Fruit fly (Drosophila melanogaster) whole organism, embryonic: Measurements from ENCODE around the gene Mer.
A peak's percentile ranks its signal among the peaks of the same experiment; 100 is the strongest.

Experiments used
- Atf3 ChIP-seq: fragments of 200-800 bp; sonication (Bioruptor generic); optimal IDR thresholded peaks from 3 replicates; lab custom pipeline; 2016; ENCODE audit warnings: missing biosample characterization, missing genetic modification characterization
- Awh ChIP-seq: fragments of 200-800 bp; sonication (Bioruptor generic); IDR thresholded peaks from 2 replicates; pipeline ENCODE4, ENCODE4 v1.3.6; 2022; ENCODE audit warnings: missing biosample characterization, missing genetic modification characterization
- CG12219 ChIP-seq: fragments of 200-800 bp; sonication (Bioruptor generic); optimal IDR thresholded peaks from 3 replicates; lab custom pipeline; 2018; ENCODE audit warnings: missing biosample characterization, mild to moderate bottlenecking, missing genetic modification characterization
- CG12769 ChIP-seq: fragments of 200-800 bp; sonication (Bioruptor generic); optimal IDR thresholded peaks from 2 replicates; lab custom pipeline; 2019; ENCODE audit warnings: missing biosample characterization, mild to moderate bottlenecking, missing genetic modification characterization, moderate library complexity
- CG13624 ChIP-seq: fragments of 200-800 bp; sonication (Bioruptor generic); optimal IDR thresholded peaks from 2 replicates; lab custom pipeline; 2016; ENCODE audit warnings: missing biosample characterization, missing genetic modification characterization
- CG15073 ChIP-seq: fragments of 200-800 bp; sonication (Bioruptor generic); optimal IDR thresholded peaks from 2 replicates; lab custom pipeline; 2016; ENCODE audit warnings: missing biosample characterization, missing genetic modification characterization
- CG31365 ChIP-seq: fragments of 200-800 bp; sonication (Bioruptor generic); optimal IDR thresholded peaks from 2 replicates; lab custom pipeline; 2018; ENCODE audit warnings: missing biosample characterization, mild to moderate bottlenecking, missing genetic modification characterization
- CG3847 ChIP-seq: fragments of 200-800 bp; sonication (Bioruptor generic); IDR thresholded peaks from 2 replicates; pipeline ENCODE4 v1.3.6; 2022; ENCODE audit warnings: missing biosample characterization, missing genetic modification characterization
- CG4617 ChIP-seq: fragments of 200-800 bp; sonication (Bioruptor generic); optimal IDR thresholded peaks from 3 replicates; lab custom pipeline; 2016; ENCODE audit warnings: missing biosample characterization, missing genetic modification characterization, borderline replicate concordance
- CG6654 ChIP-seq: fragments of 200-800 bp; sonication (Bioruptor generic); optimal IDR thresholded peaks from 2 replicates; lab custom pipeline; 2017; ENCODE audit warnings: missing biosample characterization, mild to moderate bottlenecking, missing genetic modification characterization
- CG7271 ChIP-seq: fragments of 200-800 bp; sonication (Bioruptor generic); optimal IDR thresholded peaks from 2 replicates; lab custom pipeline; 2018; ENCODE audit warnings: missing biosample characterization, mild to moderate bottlenecking, missing genetic modification characterization, moderate library complexity
- CG7372 ChIP-seq: fragments of 200-800 bp; sonication (Bioruptor generic); IDR thresholded peaks from 2 replicates; pipeline ENCODE4 v1.3.6; 2022; ENCODE audit warnings: missing biosample characterization, missing genetic modification characterization
- D ChIP-seq, 2 experiments: fragments of 200-800 bp in 1 of 2; fragments of >200 bp in 1 of 2; sonication (Bioruptor generic) in 1 of 2; optimal IDR thresholded peaks; 2 replicates in 1 of 2; 3 replicates in 1 of 2; lab custom pipeline; 2017; ENCODE audit warnings: mild to moderate bottlenecking in 1 of 2, missing biosample characterization in 1 of 2, missing genetic modification characterization in 1 of 2, missing genetic modification reagents in 1 of 2
- GATAe ChIP-seq: fragments of 200-800 bp; sonication (Bioruptor generic); conservative IDR thresholded peaks from 2 replicates; pipeline ENCODE4 v1.3.6; 2022; ENCODE audit warnings: missing biosample characterization, missing genetic modification characterization
- HLH4C ChIP-seq: fragments of 200-800 bp; sonication (Bioruptor generic); IDR thresholded peaks from 3 replicates; pipeline ENCODE4 v1.3.6; 2022; ENCODE audit warnings: missing biosample characterization, missing genetic modification characterization; ENCODE audit not compliant: partially characterized antibody
- Hr51 ChIP-seq, 2 experiments: fragments of 200-800 bp; sonication (Bioruptor generic); optimal IDR thresholded peaks; 2 replicates in 1 of 2; 3 replicates in 1 of 2; lab custom pipeline; 2016 to 2018; ENCODE audit warnings: missing biosample characterization in 2 of 2, missing genetic modification characterization in 2 of 2, mild to moderate bottlenecking in 1 of 2, moderate library complexity in 1 of 2
- Lim3 ChIP-seq: fragments of 200-800 bp; sonication (Bioruptor generic); IDR thresholded peaks from 2 replicates; pipeline ENCODE4 v1.3.6; 2022; ENCODE audit warnings: missing biosample characterization, missing genetic modification characterization
- Meics ChIP-seq: fragments of 200-800 bp; sonication (Bioruptor generic); optimal IDR thresholded peaks from 2 replicates; lab custom pipeline; 2017; ENCODE audit warnings: missing biosample characterization, mild to moderate bottlenecking, missing genetic modification characterization
- Mrtf ChIP-seq: fragments of 200-800 bp; sonication (Bioruptor generic); IDR thresholded peaks from 3 replicates; pipeline ENCODE4 v1.3.6; 2022; ENCODE audit warnings: missing biosample characterization, missing genetic modification characterization
- Ravus ChIP-seq: fragments of 200-800 bp; sonication (Bioruptor generic); IDR thresholded peaks from 2 replicates; pipeline ENCODE4 v1.3.6; 2022; ENCODE audit warnings: missing biosample characterization, missing genetic modification characterization
- Sin3A ChIP-seq: fragments of >200 bp; optimal IDR thresholded peaks from 2 replicates; lab custom pipeline; 2018
- Sry-δ ChIP-seq: fragments of 200-800 bp; sonication (Bioruptor generic); optimal IDR thresholded peaks from 2 replicates; lab custom pipeline; 2016; ENCODE audit warnings: missing biosample characterization, missing genetic modification characterization
- TFAM ChIP-seq: fragments of 200-800 bp; sonication (Bioruptor generic); optimal IDR thresholded peaks from 2 replicates; lab custom pipeline; 2017; ENCODE audit warnings: missing biosample characterization, missing genetic modification characterization, inconsistent platforms
- Trl ChIP-seq, 3 experiments: fragments of >200 bp in 2 of 3; fragments of 200-800 bp in 1 of 3; sonication (Bioruptor generic) in 1 of 3; optimal IDR thresholded peaks; 2 replicates in 1 of 3; 3 replicates in 2 of 3; lab custom pipeline; 2016 to 2017; ENCODE audit warnings: missing biosample characterization in 1 of 3, missing genetic modification characterization in 1 of 3
- Xbp1 ChIP-seq: fragments of 200-800 bp; sonication (Bioruptor generic); optimal IDR thresholded peaks from 3 replicates; lab custom pipeline; 2016; ENCODE audit warnings: missing biosample characterization, mild to moderate bottlenecking, missing genetic modification characterization
- Xrp1 ChIP-seq: fragments of 200-800 bp; sonication (Bioruptor generic); IDR thresholded peaks from 2 replicates; pipeline ENCODE4 v1.3.6; 2022; ENCODE audit warnings: missing biosample characterization, missing genetic modification characterization
- ara ChIP-seq: fragments of 200-800 bp; sonication (Bioruptor generic); IDR thresholded peaks from 2 replicates; pipeline ENCODE4 v1.3.6; 2022; ENCODE audit warnings: missing biosample characterization, missing genetic modification characterization
- ase ChIP-seq: fragments of 200-800 bp; sonication (Bioruptor generic); IDR thresholded peaks from 3 replicates; pipeline ENCODE4 v1.3.6; 2022; ENCODE audit warnings: missing biosample characterization, missing genetic modification characterization
- crol ChIP-seq: fragments of 200-800 bp; sonication (Bioruptor generic); IDR thresholded peaks from 2 replicates; pipeline ENCODE4 v1.3.6; 2022; ENCODE audit warnings: missing biosample characterization, missing genetic modification characterization
- dan ChIP-seq: fragments of 200-800 bp; sonication (Bioruptor generic); IDR thresholded peaks from 2 replicates; pipeline ENCODE4 v1.3.6; 2022; ENCODE audit warnings: missing biosample characterization, missing genetic modification characterization
- dysf ChIP-seq: fragments of 200-800 bp; sonication (Bioruptor generic); IDR thresholded peaks from 3 replicates; pipeline ENCODE4 v1.3.6; 2022; ENCODE audit warnings: missing biosample characterization, missing genetic modification characterization
- ems ChIP-seq: fragments of 200-800 bp; sonication (Bioruptor generic); optimal IDR thresholded peaks from 3 replicates; lab custom pipeline; 2016; ENCODE audit warnings: missing biosample characterization, missing genetic modification characterization
- gce ChIP-seq: fragments of 200-800 bp; sonication (Bioruptor generic); IDR thresholded peaks from 3 replicates; pipeline ENCODE4 v1.3.6; 2022; ENCODE audit warnings: missing biosample characterization, missing genetic modification characterization
- grau ChIP-seq: fragments of 200-800 bp; optimal IDR thresholded peaks from 3 replicates; lab custom pipeline; 2019; ENCODE audit warnings: missing biosample characterization, mild to moderate bottlenecking, missing genetic modification characterization, moderate library complexity
- grn ChIP-seq: fragments of 200-800 bp; sonication (Bioruptor generic); optimal IDR thresholded peaks from 3 replicates; lab custom pipeline; 2017; ENCODE audit warnings: missing biosample characterization, missing genetic modification characterization
- her ChIP-seq: fragments of 200-800 bp; sonication (Bioruptor generic); optimal IDR thresholded peaks from 2 replicates; lab custom pipeline; 2016; ENCODE audit warnings: missing biosample characterization, missing genetic modification characterization
- nau ChIP-seq: fragments of 200-800 bp; sonication (Bioruptor generic); optimal IDR thresholded peaks from 3 replicates; lab custom pipeline; 2017; ENCODE audit warnings: missing biosample characterization, mild to moderate bottlenecking, missing genetic modification characterization, missing genetic modification reagents
- nerfin-1 ChIP-seq: fragments of 200-800 bp; sonication (Bioruptor generic); optimal IDR thresholded peaks from 3 replicates; lab custom pipeline; 2019; ENCODE audit warnings: missing biosample characterization, mild to moderate bottlenecking, missing genetic modification characterization, moderate library complexity
- nmo ChIP-seq: fragments of 200-800 bp; sonication (Bioruptor generic); optimal IDR thresholded peaks from 2 replicates; lab custom pipeline; 2018; ENCODE audit warnings: missing biosample characterization, mild to moderate bottlenecking, missing genetic modification characterization, moderate library complexity
- pb ChIP-seq: fragments of 200-800 bp; sonication (Bioruptor generic); optimal IDR thresholded peaks from 3 replicates; lab custom pipeline; 2016; ENCODE audit warnings: missing biosample characterization, missing genetic modification characterization
- pfk ChIP-seq: fragments of 200-800 bp; sonication (Bioruptor generic); optimal IDR thresholded peaks from 2 replicates; lab custom pipeline; 2018; ENCODE audit warnings: missing biosample characterization, mild to moderate bottlenecking, missing genetic modification characterization, moderate library complexity
- run ChIP-seq: fragments of 200-800 bp; sonication (Bioruptor generic); optimal IDR thresholded peaks from 3 replicates; lab custom pipeline; 2018; ENCODE audit warnings: missing biosample characterization, mild to moderate bottlenecking, missing genetic modification characterization
- sens-2 ChIP-seq: fragments of 200-800 bp; sonication (Bioruptor generic); IDR thresholded peaks from 2 replicates; pipeline ENCODE4 v1.3.6; 2022; ENCODE audit warnings: missing biosample characterization, missing genetic modification characterization
- shn ChIP-seq: fragments of 200-800 bp; sonication (Bioruptor generic); optimal IDR thresholded peaks from 3 replicates; lab custom pipeline; 2016; ENCODE audit warnings: missing biosample characterization, missing genetic modification characterization
- slbo ChIP-seq: fragments of 200-800 bp; sonication (Bioruptor generic); IDR thresholded peaks from 2 replicates; pipeline ENCODE4 v1.3.6; 2022; ENCODE audit warnings: missing biosample characterization, missing genetic modification characterization
- toy ChIP-seq: fragments of 200-800 bp; sonication (Bioruptor generic); IDR thresholded peaks from 2 replicates; pipeline ENCODE4 v1.3.6; 2022; ENCODE audit warnings: missing biosample characterization, missing genetic modification characterization
- trem ChIP-seq: fragments of 200-800 bp; optimal IDR thresholded peaks from 3 replicates; lab custom pipeline; 2019; ENCODE audit warnings: missing biosample characterization, mild to moderate bottlenecking, missing genetic modification characterization, moderate library complexity
- tup ChIP-seq: fragments of 200-800 bp; sonication (Bioruptor generic); optimal IDR thresholded peaks from 2 replicates; lab custom pipeline; 2016; ENCODE audit warnings: missing biosample characterization, mild to moderate bottlenecking, missing genetic modification characterization, moderate library complexity
- twi ChIP-seq: fragments of 200-800 bp; optimal IDR thresholded peaks from 2 replicates; lab custom pipeline; 2019; ENCODE audit warnings: missing biosample characterization, mild to moderate bottlenecking, missing genetic modification characterization, moderate library complexity
- unpg ChIP-seq: fragments of 200-800 bp; sonication (Bioruptor generic); optimal IDR thresholded peaks from 3 replicates; lab custom pipeline; 2018; ENCODE audit warnings: missing biosample characterization, mild to moderate bottlenecking, missing genetic modification characterization, moderate library complexity
- z ChIP-seq: fragments of 200-800 bp; sonication (Bioruptor generic); IDR thresholded peaks from 3 replicates; pipeline ENCODE4 v1.3.6; 2022; ENCODE audit warnings: missing biosample characterization, missing genetic modification characterization

Mer gene

DNA sequence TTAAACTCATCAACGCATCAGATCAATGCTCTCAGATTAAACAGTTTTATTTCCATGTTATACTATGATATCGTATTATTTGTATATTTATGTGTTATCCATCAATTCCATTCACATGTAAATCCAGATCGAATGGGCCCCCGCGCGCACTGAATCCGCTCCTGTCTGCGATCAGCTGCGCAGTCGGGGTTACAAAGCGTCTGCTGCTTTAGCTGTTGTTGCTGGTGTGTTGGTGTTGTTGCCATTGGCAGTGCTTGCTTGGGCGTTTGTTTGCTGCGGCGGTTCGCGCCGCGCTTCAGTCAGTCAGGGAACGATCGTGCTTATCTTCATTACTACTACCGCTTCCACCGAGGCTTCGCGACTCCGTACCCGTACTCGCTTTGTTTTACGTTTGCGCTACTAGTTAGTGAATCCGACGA is 26.3 kb downstream of the Mer start, which contains the start of gene Zw (continued):
- peak; percentile 66 for TF ChIP-seq Xrp1 (GFP tag; lab: Robert Waterston, UW)
- no peak for TF ChIP-seq run
- peak; percentile 36; the same call in 1 of the 2 replicates for TF ChIP-seq ara
- TF ChIP-seq shn (GFP tag; lab: Kevin White, UChicago), result peak; percentile 35
- TF ChIP-seq slbo (GFP tag; lab: Robert Waterston, UW), result peak; percentile 86
- peak; percentile 45 for TF ChIP-seq grau
- no peak for TF ChIP-seq pb (GFP tag; lab: Kevin White, UChicago)
- TF ChIP-seq Sry-δ (GFP tag; lab: Kevin White, UChicago), result no peak
- no peak for TF ChIP-seq Lim3 (GFP tag; lab: Robert Waterston, UW)
- peak; percentile 28 for TF ChIP-seq CG12219 (GFP tag; lab: Kevin White, UChicago)
- TF ChIP-seq D (optimal IDR thresholded peaks at IDR 0.05; lab: Kevin White, UChicago), result no peak
- TF ChIP-seq D (GFP tag; optimal IDR thresholded peaks at IDR 0.05; lab: Kevin White, UChicago), result no peak
- TF ChIP-seq CG4617 (GFP tag; lab: Kevin White, UChicago), result no peak
- TF ChIP-seq CG31365, result no peak
- no peak for TF ChIP-seq sens-2
- no peak for TF ChIP-seq CG6654 (GFP tag; lab: Kevin White, UChicago)
- TF ChIP-seq dan (GFP tag; lab: Robert Waterston, UW), result 0 out of 2 replicates have a peak, but pooled peaks have one; percentile 8
- peak; percentile 29 for TF ChIP-seq unpg (GFP tag; lab: Kevin White, UChicago)
- TF ChIP-seq Awh, result no peak
- peak; percentile 13; the same call in 1 of the 2 replicates for TF ChIP-seq GATAe (GFP tag; lab: Robert Waterston, UW)
- TF ChIP-seq nerfin-1 (tag; lab: Kevin White, UChicago), result peak; percentile 5
- TF ChIP-seq gce (GFP tag; lab: Robert Waterston, UW), result no peak
- TF ChIP-seq pfk (GFP tag; lab: Kevin White, UChicago), result no peak
- TF ChIP-seq grn, result no peak
- TF ChIP-seq trem (tag; lab: Kevin White, UChicago), result peak; percentile 20
- TF ChIP-seq dysf, result peak; percentile 72
- peak; percentile 46 for TF ChIP-seq nmo (GFP tag; lab: Kevin White, UChicago)
- no peak for TF ChIP-seq nau (GFP tag; lab: Kevin White, UChicago)
- no peak for TF ChIP-seq Ravus (GFP tag; lab: Robert Waterston, UW)
- no peak for TF ChIP-seq ems (GFP tag; lab: Kevin White, UChicago)
- peak; percentile 2 to 3 for TF ChIP-seq Hr51 (GFP tag; optimal IDR thresholded peaks at IDR 0.05; lab: Kevin White, UChicago)
- peak; percentile 36 for TF ChIP-seq twi (tag; lab: Kevin White, UChicago)
- no peak for TF ChIP-seq toy (GFP tag; lab: Robert Waterston, UW)
- TF ChIP-seq tup (GFP tag; lab: Kevin White, UChicago), result no peak
- TF ChIP-seq Meics (GFP tag; lab: Kevin White, UChicago), result peak; percentile 25
- no peak for TF ChIP-seq z
- TF ChIP-seq CG3847 (GFP tag; lab: Robert Waterston, UW), result peak; percentile 55
- no peak for TF ChIP-seq Sin3A (lab: Kevin White, UChicago)
- TF ChIP-seq HLH4C (GFP tag; lab: Robert Waterston, UW), result no peak
- TF ChIP-seq CG12769, result peak; percentile 60
- no peak for TF ChIP-seq her (GFP tag; lab: Kevin White, UChicago)
- peak; percentile 10 for TF ChIP-seq CG13624
- TF ChIP-seq CG7271 (tag; lab: Kevin White, UChicago), result no peak
- TF ChIP-seq Trl (optimal IDR thresholded peaks at IDR 0.05; lab: Kevin White, UChicago), result no peak
- TF ChIP-seq Trl (GFP tag; optimal IDR thresholded peaks at IDR 0.05; lab: Kevin White, UChicago), result peak; percentile 47
- no peak for TF ChIP-seq TFAM
- peak; percentile 45 for TF ChIP-seq Xbp1 (GFP tag; lab: Kevin White, UChicago)
- 0 out of 2 replicates have a peak, but pooled peaks have one; percentile 19 for TF ChIP-seq crol (GFP tag; lab: Robert Waterston, UW)
- TF ChIP-seq Atf3 (GFP tag; lab: Kevin White, UChicago), result peak; percentile 6
- TF ChIP-seq ase (GFP tag; lab: Robert Waterston, UW), result peak; percentile 46; the same call in 1 of the 3 replicates
- peak; percentile 64; the same call in 2 of the 3 replicates for TF ChIP-seq Mrtf
- TF ChIP-seq CG7372, result 0 out of 2 replicates have a peak, but pooled peaks have one; percentile 34
- no peak for TF ChIP-seq CG15073 (GFP tag; lab: Kevin White, UChicago)
